Fruit fly (Drosophila melanogaster) whole organism, adult: ENCODE measurements around the gene CREG.

Source experiments
- CG11617 ChIP-seq: fragments of 200-800 bp; sonication (Bioruptor generic); optimal IDR thresholded peaks from 2 replicates; lab custom pipeline; 2017; ENCODE audit warnings: mild to moderate bottlenecking, missing biosample characterization, missing genetic modification reagents, missing genetic modification characterization
- CG12768 ChIP-seq: fragments of 200-800 bp; sonication (Bioruptor generic); optimal IDR thresholded peaks from 2 replicates; lab custom pipeline; 2017; ENCODE audit warnings: missing biosample characterization, missing genetic modification characterization, mild to moderate bottlenecking, moderate library complexity, missing genetic modification reagents
- CG14711 ChIP-seq: fragments of 200-800 bp; sonication (Bioruptor generic); optimal IDR thresholded peaks from 2 replicates; lab custom pipeline; 2018; ENCODE audit warnings: missing biosample characterization, mild to moderate bottlenecking, missing genetic modification characterization, moderate library complexity
- CG1620 ChIP-seq: fragments of 200-800 bp; sonication (Bioruptor generic); optimal IDR thresholded peaks from 2 replicates; lab custom pipeline; 2016; ENCODE audit warnings: missing biosample characterization, missing genetic modification characterization
- CG33017 ChIP-seq: fragments of 200-800 bp; sonication (Bioruptor generic); optimal IDR thresholded peaks from 2 replicates; lab custom pipeline; 2018; ENCODE audit warnings: missing biosample characterization, mild to moderate bottlenecking, missing genetic modification characterization, moderate library complexity
- CG5204 ChIP-seq: fragments of 200-800 bp; sonication (Bioruptor generic); optimal IDR thresholded peaks from 2 replicates; lab custom pipeline; 2016; ENCODE audit warnings: missing biosample characterization, missing genetic modification characterization
- CG7045 ChIP-seq: fragments of 200-800 bp; sonication (Bioruptor generic); optimal IDR thresholded peaks from 2 replicates; lab custom pipeline; 2017; ENCODE audit warnings: missing biosample characterization, mild to moderate bottlenecking, missing genetic modification characterization
- CG7101 ChIP-seq: fragments of 200-800 bp; sonication (Bioruptor generic); optimal IDR thresholded peaks from 2 replicates; lab custom pipeline; 2018; ENCODE audit warnings: missing biosample characterization, mild to moderate bottlenecking, missing genetic modification characterization, moderate library complexity
- Clk ChIP-seq: fragments of 200-800 bp; sonication (Bioruptor generic); optimal IDR thresholded peaks from 2 replicates; lab custom pipeline; 2017; ENCODE audit warnings: missing biosample characterization, missing genetic modification characterization
- Crg-1 ChIP-seq: fragments of 200-800 bp; sonication (Bioruptor generic); optimal IDR thresholded peaks from 2 replicates; lab custom pipeline; 2016; ENCODE audit warnings: missing biosample characterization, missing genetic modification characterization
- Hr96 ChIP-seq: fragments of 200-800 bp; sonication (Bioruptor generic); optimal IDR thresholded peaks from 2 replicates; lab custom pipeline; 2016; ENCODE audit warnings: missing biosample characterization, missing genetic modification characterization
- Mnt ChIP-seq: fragments of 200-800 bp; sonication (Bioruptor generic); optimal IDR thresholded peaks from 2 replicates; lab custom pipeline; 2016; ENCODE audit warnings: missing biosample characterization, mild to moderate bottlenecking, missing genetic modification characterization
- bab1 ChIP-seq: fragments of 200-800 bp; sonication (Bioruptor generic); optimal IDR thresholded peaks from 3 replicates; lab custom pipeline; 2019; ENCODE audit warnings: missing biosample characterization, mild to moderate bottlenecking, missing genetic modification characterization, moderate library complexity
- cic ChIP-seq: fragments of 200-800 bp; sonication (Bioruptor generic); optimal IDR thresholded peaks from 2 replicates; lab custom pipeline; 2017; ENCODE audit warnings: missing biosample characterization, mild to moderate bottlenecking, missing genetic modification characterization, moderate library complexity
- cnc ChIP-seq, 2 experiments: fragments of >200 bp; optimal IDR thresholded peaks; 2 replicates each; lab custom pipeline; 2017
- kay ChIP-seq: fragments of 200-800 bp; sonication (Bioruptor generic); peaks from one replicate; lab custom pipeline; 2016; ENCODE audit warnings: missing biosample characterization, missing genetic modification characterization, borderline replicate concordance
- ovo ChIP-seq: fragments of 200-800 bp; sonication (Bioruptor generic); optimal IDR thresholded peaks from 2 replicates; lab custom pipeline; 2016; ENCODE audit warnings: missing biosample characterization, missing genetic modification characterization
- pad ChIP-seq: fragments of 200-800 bp; sonication (Bioruptor generic); optimal IDR thresholded peaks from 3 replicates; lab custom pipeline; 2017; ENCODE audit warnings: missing biosample characterization, missing genetic modification characterization, mild to moderate bottlenecking, moderate library complexity, missing genetic modification reagents
- tj ChIP-seq: fragments of 200-800 bp; sonication (Bioruptor generic); optimal IDR thresholded peaks from 3 replicates; lab custom pipeline; 2017; ENCODE audit warnings: missing biosample characterization, mild to moderate bottlenecking, missing genetic modification characterization, moderate library complexity
- toe ChIP-seq: fragments of 200-800 bp; sonication (Bioruptor generic); optimal IDR thresholded peaks from 2 replicates; lab custom pipeline; 2016; ENCODE audit warnings: missing biosample characterization, missing genetic modification characterization

CREG gene

dm6 chr3R:17391313-17391845, 3.1 kb downstream of the CREG start, which contains the start of the genes Brf and sds22:
TSS of gene Brf (minus strand) at chr3R:17391337.
TSS of gene sds22 (plus strand) at chr3R:17391594.
- TF ChIP-seq Hr96 (GFP tag; lab: Kevin White, UChicago) (peak; percentile 93), bab1 (GFP tag; lab: Kevin White, UChicago) (peak; percentile 95), tj (GFP tag; lab: Kevin White, UChicago) (peak; percentile 85), pad (peak; percentile 88), toe (GFP tag; lab: Kevin White, UChicago) (peak; percentile 98), kay (GFP tag; lab: Kevin White, UChicago) (peak; percentile 99), Clk (peak; percentile 86), CG7045 (GFP tag; lab: Kevin White, UChicago) (peak; percentile 95), CG5204 (GFP tag; lab: Kevin White, UChicago) (peak; percentile 97), ovo (GFP tag; lab: Kevin White, UChicago) (peak; percentile 95), cnc (optimal IDR thresholded peaks at IDR 0.05; lab: Kevin White, UChicago) (no peak), CG14711 (tag; lab: Kevin White, UChicago) (peak; percentile 91), CG33017 (tag; lab: Kevin White, UChicago) (peak; percentile 92), CG11617 (GFP tag; lab: Kevin White, UChicago) (peak; percentile 96), CG7101 (tag; lab: Kevin White, UChicago) (peak; percentile 97), Crg-1 (GFP tag; lab: Kevin White, UChicago) (peak; percentile 96), Mnt (GFP tag; lab: Kevin White, UChicago) (peak; percentile 91), cic (GFP tag; lab: Kevin White, UChicago) (peak; percentile 26), CG1620 (GFP tag; lab: Kevin White, UChicago) (peak; percentile 98), CG12768 (GFP tag; lab: Kevin White, UChicago) (peak; percentile 96)

- TF ChIP-seq CG1620 (GFP tag; lab: Kevin White, UChicago) (no peak), bab1 (GFP tag; lab: Kevin White, UChicago) (peak; percentile 54), cnc (optimal IDR thresholded peaks at IDR 0.05; lab: Kevin White, UChicago) (no peak), CG14711 (tag; lab: Kevin White, UChicago) (peak; percentile 63), kay (GFP tag; lab: Kevin White, UChicago) (peak; percentile 12), CG12768 (GFP tag; lab: Kevin White, UChicago) (peak; percentile 60), CG7101 (tag; lab: Kevin White, UChicago) (peak; percentile 60), Crg-1 (GFP tag; lab: Kevin White, UChicago) (no peak), CG5204 (GFP tag; lab: Kevin White, UChicago) (peak; percentile 36), toe (GFP tag; lab: Kevin White, UChicago) (peak; percentile 54), Mnt (GFP tag; lab: Kevin White, UChicago) (no peak), tj (GFP tag; lab: Kevin White, UChicago) (no peak), Clk (peak; percentile 55), Hr96 (GFP tag; lab: Kevin White, UChicago) (peak; percentile 32), ovo (GFP tag; lab: Kevin White, UChicago) (no peak), CG33017 (tag; lab: Kevin White, UChicago) (peak; percentile 55), CG7045 (GFP tag; lab: Kevin White, UChicago) (peak; percentile 19), cic (GFP tag; lab: Kevin White, UChicago) (no peak), pad (peak; percentile 3), CG11617 (GFP tag; lab: Kevin White, UChicago) (no peak)
These were observed 8.1 kb downstream of the CREG start for dm6 chr3R:17386168-17386819.

dm6 chr3R:17385329-17386019, 9.0 kb downstream of the CREG start:
- TF ChIP-seq kay (GFP tag; lab: Kevin White, UChicago) (no peak), toe (GFP tag; lab: Kevin White, UChicago) (peak; percentile 75), cnc (optimal IDR thresholded peaks at IDR 0.05; lab: Kevin White, UChicago) (no peak), tj (GFP tag; lab: Kevin White, UChicago) (peak; percentile 68), Hr96 (GFP tag; lab: Kevin White, UChicago) (peak; percentile 74), CG33017 (tag; lab: Kevin White, UChicago) (peak; percentile 55), bab1 (GFP tag; lab: Kevin White, UChicago) (peak; percentile 83), Crg-1 (GFP tag; lab: Kevin White, UChicago) (peak; percentile 78), CG1620 (GFP tag; lab: Kevin White, UChicago) (peak; percentile 84), pad (peak; percentile 60), Clk (no peak), CG11617 (GFP tag; lab: Kevin White, UChicago) (no peak), CG5204 (GFP tag; lab: Kevin White, UChicago) (peak; percentile 68), CG7045 (GFP tag; lab: Kevin White, UChicago) (peak; percentile 65), ovo (GFP tag; lab: Kevin White, UChicago) (peak; percentile 59), CG12768 (GFP tag; lab: Kevin White, UChicago) (peak; percentile 23), Mnt (GFP tag; lab: Kevin White, UChicago) (peak; percentile 70), CG7101 (tag; lab: Kevin White, UChicago) (peak; percentile 73), CG14711 (tag; lab: Kevin White, UChicago) (peak; percentile 74), cic (GFP tag; lab: Kevin White, UChicago) (peak; percentile 56)

dm6 chr3R:17381916-17382315, 12.5 kb downstream of the CREG start:
- peak; percentile 92 for TF ChIP-seq tj (GFP tag; lab: Kevin White, UChicago)
- no peak for TF ChIP-seq Mnt (GFP tag; lab: Kevin White, UChicago)
